Fruit fly (Drosophila melanogaster): Measurements from ENCODE around the gene CG34166.

The CG34166 gene

DNA sequence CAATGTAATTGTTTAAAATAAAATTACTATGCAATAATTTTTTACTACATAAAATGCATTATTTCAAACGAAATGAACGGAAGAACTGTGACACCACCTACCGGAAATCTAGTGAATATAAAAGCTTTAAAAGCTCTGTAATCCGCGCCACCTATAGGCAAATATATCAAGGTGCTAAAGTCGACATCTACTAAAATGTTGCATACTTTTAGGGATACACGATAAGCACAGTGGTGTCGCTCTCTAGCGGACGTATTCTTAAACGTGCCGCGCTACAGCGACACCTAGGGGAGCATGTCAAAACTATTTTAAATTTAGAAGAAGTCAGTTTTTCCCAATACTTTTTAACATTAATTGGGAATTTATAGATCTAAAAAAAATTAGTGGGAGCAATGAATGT, 36.8 kb upstream of the CG34166 start (continued):
- TF ChIP-seq NK7.1 (GFP tag; optimal IDR thresholded peaks at IDR 0.05) (peak; percentile 59), CG13775 (GFP tag; optimal IDR thresholded peaks at IDR 0.05) (no peak), Ravus (GFP tag; IDR thresholded peaks at IDR 0.05) (no peak), cas (GFP tag; IDR thresholded peaks at IDR 0.05) (peak; percentile 49; the same call in 1 of the 2 replicates), onecut (GFP tag; IDR thresholded peaks at IDR 0.05) (peak; percentile 84), CG12071 (GFP tag; optimal IDR thresholded peaks at IDR 0.05) (peak; percentile 50), fd3F (GFP tag; optimal IDR thresholded peaks at IDR 0.05) (peak; percentile 35), dm (GFP tag; optimal IDR thresholded peaks at IDR 0.05) (peak; percentile 26), Meics (GFP tag; optimal IDR thresholded peaks at IDR 0.05) (peak; percentile 81), CG31365 (tag; optimal IDR thresholded peaks at IDR 0.05) (peak; percentile 66), bowl (GFP tag; IDR thresholded peaks at IDR 0.05) (no peak), gsb-n (tag; optimal IDR thresholded peaks at IDR 0.05) (peak; percentile 46), wdn (GFP tag; IDR thresholded peaks at IDR 0.05) (peak; percentile 50; the same call in 1 of the 2 replicates), CG18476 (GFP tag; optimal IDR thresholded peaks at IDR 0.05) (peak; percentile 12), B-H1 (GFP tag; IDR thresholded peaks at IDR 0.05) (peak; percentile 54), CG7357 (GFP tag; IDR thresholded peaks at IDR 0.05) (peak; percentile 25; the same call in 1 of the 3 replicates), sim (GFP tag; IDR thresholded peaks at IDR 0.05) (no peak), CG10209 (GFP tag; optimal IDR thresholded peaks at IDR 0.05) (peak; percentile 50), CG15514 (GFP tag; optimal IDR thresholded peaks at IDR 0.05) (peak; percentile 66), CG7928 (GFP tag; optimal IDR thresholded peaks at IDR 0.05) (no peak), Doc3 (GFP tag; IDR thresholded peaks at IDR 0.05; ENCODE audit: partially characterized antibody) (no peak), CG13296 (GFP tag; optimal IDR thresholded peaks at IDR 0.05) (peak; percentile 11), Atf6 (GFP tag; IDR thresholded peaks at IDR 0.05) (no peak; the same call in 1 of the 2 replicates), ash1 (GFP tag; optimal IDR thresholded peaks at IDR 0.05) (no peak), ato (GFP tag; IDR thresholded peaks at IDR 0.05; ENCODE audit: partially characterized antibody) (peak; percentile 53; the same call in 1 of the 2 replicates), CG5245 (GFP tag; optimal IDR thresholded peaks at IDR 0.05) (peak; percentile 94), CG10959 (GFP tag; IDR thresholded peaks at IDR 0.05) (peak; percentile 81), gt (GFP tag; IDR thresholded peaks at IDR 0.05) (peak; percentile 25; the same call in 1 of the 2 replicates), prd (optimal IDR thresholded peaks at IDR 0.05) (peak in 1 of 2 experiments; percentile 84), prd (GFP tag; IDR thresholded peaks at IDR 0.05) (peak; percentile 84), CG42726 (GFP tag; IDR thresholded peaks at IDR 0.05; ENCODE audit: partially characterized antibody) (no peak), NC2β (GFP tag; optimal IDR thresholded peaks at IDR 0.05) (peak; percentile 75), CG1647 (GFP tag; optimal IDR thresholded peaks at IDR 0.05) (peak; percentile 52), gcm2 (GFP tag; optimal IDR thresholded peaks at IDR 0.05) (peak; percentile 28), CG4854 (GFP tag; optimal IDR thresholded peaks at IDR 0.05) (peak; percentile 78), MTF-1 (GFP tag; optimal IDR thresholded peaks at IDR 0.05; ENCODE audit: borderline replicate concordance) (peak; percentile 87), CG13624 (GFP tag; optimal IDR thresholded peaks at IDR 0.05) (peak; percentile 76), CG14014 (GFP tag; IDR thresholded peaks at IDR 0.05) (peak; percentile 45), CG32767 (GFP tag; IDR thresholded peaks at IDR 0.05) (no peak), cad (GFP tag; optimal IDR thresholded peaks at IDR 0.05) (no peak), en (GFP tag; optimal IDR thresholded peaks at IDR 0.05) (peak; percentile 77), vnd (GFP tag; IDR thresholded peaks at IDR 0.05; ENCODE audit: partially characterized antibody) (no peak), exex (tag; optimal IDR thresholded peaks at IDR 0.05) (no peak), CG10366 (GFP tag; IDR thresholded peaks at IDR 0.05) (no peak; the same call in 1 of the 2 replicates), grn (GFP tag; optimal IDR thresholded peaks at IDR 0.05) (peak; percentile 13), Rfx (GFP tag; IDR thresholded peaks at IDR 0.05) (peak; percentile 87), CG17359 (tag; optimal IDR thresholded peaks at IDR 0.05) (peak; percentile 77), CG17361 (GFP tag; IDR thresholded peaks at IDR 0.05) (peak; percentile 67; the same call in 2 of the 3 replicates), Fer2 (tag; optimal IDR thresholded peaks at IDR 0.05) (peak; percentile 33), org-1 (GFP tag; optimal IDR thresholded peaks at IDR 0.05) (no peak), CoRest (tag; optimal IDR thresholded peaks at IDR 0.05) (peak; percentile 59)

Measured in whole organism, embryonic.